Worm (Caenorhabditis elegans) whole organism, mixed stage, embryonic: ENCODE measurements around the gene F44B9.9.

Experiments
- M03D4.4 ChIP-seq: sonication (generic microtip); optimal IDR thresholded peaks from 2 replicates; lab custom pipeline; 2017; ENCODE audit warnings: mild to moderate bottlenecking, missing genetic modification characterization, missing compliant biosample characterization
- blmp-1 ChIP-seq: fragments of 150-350 bp; optimal IDR thresholded peaks from 2 replicates; lab custom pipeline; 2014; ENCODE audit warnings: missing biosample characterization, missing genetic modification characterization
- ceh-39 ChIP-seq: fragments of 150-350 bp; optimal IDR thresholded peaks from 2 replicates; lab custom pipeline; 2014; ENCODE audit warnings: missing biosample characterization, missing genetic modification characterization
- ceh-43 ChIP-seq: fragments of 200-800 bp; sonication (Bioruptor generic); optimal IDR thresholded peaks from 2 replicates; lab custom pipeline; 2018; ENCODE audit warnings: mild to moderate bottlenecking, missing genetic modification characterization, moderate library complexity, missing compliant biosample characterization
- ces-1 ChIP-seq: fragments of 150-350 bp; optimal IDR thresholded peaks from 2 replicates; lab custom pipeline; 2014; ENCODE audit warnings: missing biosample characterization, missing genetic modification reagents, missing genetic modification characterization
- cnd-1 ChIP-seq: fragments of 200-800 bp; sonication (Bioruptor generic); optimal IDR thresholded peaks from 2 replicates; lab custom pipeline; 2018; ENCODE audit warnings: mild to moderate bottlenecking, missing genetic modification characterization, missing compliant biosample characterization
- drap-1 ChIP-seq: fragments of 200-800 bp; sonication (Bioruptor generic); optimal IDR thresholded peaks from 3 replicates; lab custom pipeline; 2018; ENCODE audit warnings: mild to moderate bottlenecking, missing genetic modification characterization, missing compliant biosample characterization
- elt-1 ChIP-seq: sonication (generic microtip); optimal IDR thresholded peaks from 2 replicates; lab custom pipeline; 2017; ENCODE audit warnings: missing genetic modification characterization, mild to moderate bottlenecking, missing compliant biosample characterization, antibody characterized with exemption, moderate library complexity, borderline replicate concordance; ENCODE audit not compliant: insufficient read depth
- flh-1 ChIP-seq: fragments of 200-800 bp; sonication (Bioruptor generic); optimal IDR thresholded peaks from 2 replicates; lab custom pipeline; 2018; ENCODE audit warnings: mild to moderate bottlenecking, missing genetic modification characterization, moderate library complexity, missing compliant biosample characterization
- hlh-1 ChIP-seq: fragments of 150-350 bp; optimal IDR thresholded peaks from 2 replicates; lab custom pipeline; 2014; ENCODE audit warnings: missing biosample characterization, missing genetic modification reagents, missing genetic modification characterization
- lin-13 ChIP-seq: fragments of 150-350 bp; optimal IDR thresholded peaks from 2 replicates; lab custom pipeline; 2014; ENCODE audit warnings: missing biosample characterization, missing genetic modification characterization
- lin-32 ChIP-seq: fragments of 200-800 bp; sonication (Bioruptor generic); optimal IDR thresholded peaks from 2 replicates; lab custom pipeline; 2018; ENCODE audit warnings: mild to moderate bottlenecking, missing genetic modification characterization, missing compliant biosample characterization
- lsy-2 ChIP-seq: fragments of 150-350 bp; optimal IDR thresholded peaks from 2 replicates; lab custom pipeline; 2014; ENCODE audit warnings: missing biosample characterization, missing genetic modification characterization
- mab-5 ChIP-seq: fragments of 150-350 bp; optimal IDR thresholded peaks from 2 replicates; lab custom pipeline; 2014; ENCODE audit warnings: missing biosample characterization, missing genetic modification characterization
- mls-2 ChIP-seq: sonication (generic microtip); optimal IDR thresholded peaks from 2 replicates; lab custom pipeline; 2016; ENCODE audit warnings: mild to moderate bottlenecking, missing genetic modification characterization, moderate library complexity, missing compliant biosample characterization
- nhr-2 ChIP-seq: fragments of 150-350 bp; optimal IDR thresholded peaks from 2 replicates; lab custom pipeline; 2014; ENCODE audit warnings: missing biosample characterization, missing genetic modification characterization
- nhr-237 ChIP-seq: fragments of 150-350 bp; optimal IDR thresholded peaks from 2 replicates; lab custom pipeline; 2014; ENCODE audit warnings: missing biosample characterization, missing genetic modification characterization
- nhr-28 ChIP-seq: fragments of 150-350 bp; optimal IDR thresholded peaks from 2 replicates; lab custom pipeline; 2014; ENCODE audit warnings: missing biosample characterization, missing genetic modification characterization
- nhr-76 ChIP-seq: sonication (generic microtip); optimal IDR thresholded peaks from 2 replicates; lab custom pipeline; 2017; ENCODE audit warnings: missing biosample characterization, missing genetic modification characterization
- pha-4 ChIP-seq: fragments of 150-350 bp; optimal IDR thresholded peaks from 2 replicates; lab custom pipeline; 2018; ENCODE audit warnings: missing biosample characterization, missing genetic modification reagents, missing genetic modification characterization
- sem-2 ChIP-seq: fragments of 200-800 bp; sonication (Bioruptor generic); optimal IDR thresholded peaks from 2 replicates; lab custom pipeline; 2018; ENCODE audit warnings: mild to moderate bottlenecking, missing genetic modification characterization, missing compliant biosample characterization
- snpc-4 ChIP-seq: fragments of 150-350 bp; optimal IDR thresholded peaks from 2 replicates; lab custom pipeline; 2014; ENCODE audit warnings: missing biosample characterization, missing genetic modification characterization
- sptf-1 ChIP-seq: sonication (generic microtip); optimal IDR thresholded peaks from 2 replicates; lab custom pipeline; 2017; ENCODE audit warnings: mild to moderate bottlenecking, missing genetic modification characterization, moderate library complexity, missing compliant biosample characterization
- tbx-8 ChIP-seq: fragments of 200-800 bp; sonication (Bioruptor generic); optimal IDR thresholded peaks from 2 replicates; lab custom pipeline; 2018; ENCODE audit warnings: mild to moderate bottlenecking, missing genetic modification characterization, moderate library complexity, missing compliant biosample characterization
- unc-120 ChIP-seq: sonication (generic microtip); optimal IDR thresholded peaks from 2 replicates; lab custom pipeline; 2017; ENCODE audit warnings: missing genetic modification characterization, missing compliant biosample characterization; ENCODE audit not compliant: poor library complexity, severe bottlenecking
- unc-39 ChIP-seq: fragments of 150-350 bp; optimal IDR thresholded peaks from 2 replicates; lab custom pipeline; 2014; ENCODE audit warnings: missing biosample characterization, missing genetic modification characterization
- unc-62 ChIP-seq: fragments of 150-350 bp; optimal IDR thresholded peaks from 2 replicates; lab custom pipeline; 2014; ENCODE audit warnings: missing biosample characterization, missing genetic modification reagents, missing genetic modification characterization
- zip-8 ChIP-seq: fragments of 150-350 bp; optimal IDR thresholded peaks from 2 replicates; lab custom pipeline; 2014; ENCODE audit warnings: missing biosample characterization, missing genetic modification characterization
- ztf-11 ChIP-seq: fragments of 150-350 bp; optimal IDR thresholded peaks from 2 replicates; lab custom pipeline; 2014; ENCODE audit warnings: missing biosample characterization, missing genetic modification characterization

F44B9.9 gene

ce11 chrIII:8004091-8004490 is 26.8 kb downstream of the F44B9.9 start, which contains the start of gene C06G4.6:
TSS of gene C06G4.6 (plus strand) at chrIII:8004391.
- no peak for TF ChIP-seq M03D4.4 (tag; lab: Kevin White, UChicago)
- no peak for TF ChIP-seq nhr-28 (tag; lab: Kevin White, UChicago)
- TF ChIP-seq pha-4 (tag; lab: Kevin White, UChicago), result no peak
- no peak for TF ChIP-seq nhr-76 (tag; lab: Kevin White, UChicago)
- TF ChIP-seq ceh-43, result no peak
- TF ChIP-seq sptf-1 (tag; lab: Kevin White, UChicago), result no peak
- TF ChIP-seq, all 35 proteins: peak for 0

DNA sequence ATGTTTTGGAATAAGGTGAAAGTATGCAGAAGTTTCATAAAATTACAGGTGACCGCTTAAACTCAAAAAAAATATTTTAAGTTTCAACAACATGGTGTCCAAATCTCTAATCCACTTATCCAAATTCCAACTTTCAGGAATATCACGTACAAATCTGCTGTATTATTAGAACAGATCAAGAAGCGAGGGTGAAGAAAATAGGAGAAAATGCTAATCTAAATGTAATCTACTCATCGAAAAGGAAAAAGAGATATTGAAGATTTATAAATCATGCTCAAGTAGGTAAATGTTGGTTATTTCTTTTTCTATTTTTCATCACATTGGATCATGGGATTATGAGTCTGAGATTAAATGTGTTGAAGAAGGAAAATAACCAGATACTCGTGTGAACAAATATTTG is 29.3 kb downstream of the F44B9.9 start:
- TF ChIP-seq unc-120 (tag; lab: Kevin White, UChicago) (no peak), ceh-39 (no peak), nhr-76 (tag; lab: Kevin White, UChicago) (no peak), lin-13 (tag; lab: Kevin White, UChicago) (no peak), ces-1 (no peak), zip-8 (no peak), mls-2 (no peak), nhr-2 (tag; lab: Kevin White, UChicago) (no peak), pha-4 (tag; lab: Kevin White, UChicago) (no peak), lin-32 (GFP tag; lab: Kevin White, UChicago) (no peak), unc-39 (tag; lab: Kevin White, UChicago) (no peak), unc-62 (no peak), sem-2 (GFP tag; lab: Kevin White, UChicago) (no peak)

DNA sequence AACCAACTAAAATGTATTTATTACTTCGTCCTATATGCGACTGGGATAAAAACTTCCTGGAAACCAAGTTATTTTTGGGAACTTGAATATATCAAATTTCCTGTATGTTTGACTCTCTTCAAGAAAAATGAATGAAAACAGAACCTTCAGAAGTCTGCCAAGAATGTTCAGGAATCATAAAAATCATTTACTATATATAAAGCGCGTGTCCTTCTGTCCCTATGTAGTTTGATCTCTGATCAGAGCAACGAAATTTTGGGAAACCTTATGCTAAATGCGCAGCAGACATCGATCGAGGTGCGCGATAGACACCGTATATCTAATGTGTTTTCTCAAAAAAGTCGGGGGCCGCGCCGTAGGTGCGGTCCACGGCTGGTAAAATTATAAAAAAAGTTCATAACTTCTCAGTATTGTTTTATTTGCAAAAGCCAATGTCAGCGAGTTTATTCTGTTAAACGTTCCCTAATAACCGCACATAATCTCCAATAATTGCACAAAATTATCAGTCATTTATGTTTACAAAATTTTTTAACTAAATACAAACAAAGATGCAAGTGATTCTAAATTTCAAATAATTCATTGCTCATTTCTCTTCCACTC is 33.3 kb downstream of the F44B9.9 start:
- TF ChIP-seq mls-2, result no peak
- no peak for TF ChIP-seq drap-1
- no peak for TF ChIP-seq nhr-28 (tag; lab: Kevin White, UChicago)
- no peak for TF ChIP-seq lin-13 (tag; lab: Kevin White, UChicago)
- TF ChIP-seq unc-120 (tag; lab: Kevin White, UChicago), result no peak
- no peak for TF ChIP-seq blmp-1 (tag; lab: Kevin White, UChicago)
- TF ChIP-seq hlh-1 (tag; lab: Kevin White, UChicago), result no peak
- TF ChIP-seq zip-8, result no peak
- TF ChIP-seq nhr-237 (tag; lab: Kevin White, UChicago), result no peak
- TF ChIP-seq ceh-39, result no peak
- no peak for TF ChIP-seq cnd-1 (tag; lab: Kevin White, UChicago)
- no peak for TF ChIP-seq lin-32 (GFP tag; lab: Kevin White, UChicago)
- no peak for TF ChIP-seq tbx-8 (GFP tag; lab: Kevin White, UChicago)
- TF ChIP-seq lsy-2, result no peak
- no peak for TF ChIP-seq sptf-1 (tag; lab: Kevin White, UChicago)
- TF ChIP-seq elt-1 (tag; lab: Kevin White, UChicago), result no peak

ce11 chrIII:7996353-7996752 is 34.5 kb downstream of the F44B9.9 start, which contains the start of gene npr-17:
TSS of gene npr-17 (minus strand) at chrIII:7996453.
- TF ChIP-seq nhr-237 (tag; lab: Kevin White, UChicago) (no peak), drap-1 (no peak), nhr-28 (tag; lab: Kevin White, UChicago) (no peak), unc-39 (tag; lab: Kevin White, UChicago) (no peak), lsy-2 (no peak), nhr-2 (tag; lab: Kevin White, UChicago) (no peak), flh-1 (GFP tag; lab: Kevin White, UChicago) (no peak)

DNA sequence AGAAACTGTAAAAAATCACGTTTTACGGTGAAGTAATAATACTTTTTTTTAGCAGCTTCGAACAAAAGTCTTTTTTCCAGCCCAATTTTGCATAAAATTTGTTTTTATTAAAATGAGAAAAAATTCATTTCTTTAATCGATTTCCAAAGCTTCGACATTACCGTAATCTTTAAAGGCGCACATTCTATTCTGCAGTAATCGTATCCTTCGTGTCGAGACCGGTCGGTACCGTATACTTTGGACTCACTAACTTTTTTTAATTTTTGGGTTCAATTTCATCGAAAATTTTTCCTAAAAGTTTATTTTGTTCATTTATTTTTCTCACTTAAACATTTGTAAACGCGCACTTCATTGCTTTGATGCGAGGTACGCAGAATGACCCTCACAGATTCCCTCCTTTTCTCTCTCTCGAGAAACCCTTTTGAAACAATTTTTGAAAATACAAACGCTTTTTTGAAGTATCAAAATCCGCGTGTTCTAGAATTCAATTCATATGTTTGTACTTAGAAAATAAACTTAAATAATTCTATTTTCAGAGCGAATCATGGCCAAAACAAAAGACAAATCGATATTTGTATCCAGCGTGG is 44.2 kb downstream of the F44B9.9 start, which contains the start of gene hrpk-2:
Gene hrpk-2 (plus strand): TSS at position 537 of the 587 bp plus-strand sequence.
- TF ChIP-seq mab-5, result no peak

DNA sequence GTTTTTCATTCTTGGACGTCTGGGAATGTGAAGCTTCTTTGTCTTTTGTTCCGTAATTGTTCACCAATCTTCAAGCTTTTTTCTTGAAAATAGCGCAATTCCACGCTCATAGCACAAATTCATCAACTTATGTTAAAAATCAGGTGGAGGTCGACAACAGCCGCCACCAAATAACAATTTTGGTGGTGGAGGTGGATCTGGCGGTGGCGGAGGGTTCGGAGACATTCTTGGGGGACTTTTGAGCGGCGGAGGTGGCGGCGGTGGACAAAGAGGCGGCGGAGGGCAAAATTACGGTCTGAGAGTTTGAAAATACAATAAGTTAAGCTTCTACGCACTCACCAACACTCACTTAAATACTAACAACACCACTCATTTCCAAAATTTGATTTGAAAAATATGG is 48.9 kb downstream of the F44B9.9 start:
- TF ChIP-seq snpc-4 (tag; lab: Kevin White, UChicago), result no peak
- no peak for TF ChIP-seq lsy-2
- TF ChIP-seq drap-1, result no peak
- TF ChIP-seq blmp-1 (tag; lab: Kevin White, UChicago), result no peak
- TF ChIP-seq flh-1 (GFP tag; lab: Kevin White, UChicago), result no peak
- no peak for TF ChIP-seq nhr-237 (tag; lab: Kevin White, UChicago)
- no peak for TF ChIP-seq lin-32 (GFP tag; lab: Kevin White, UChicago)
- no peak for TF ChIP-seq cnd-1 (tag; lab: Kevin White, UChicago)
- TF ChIP-seq nhr-76 (tag; lab: Kevin White, UChicago), result no peak
- no peak for TF ChIP-seq nhr-2 (tag; lab: Kevin White, UChicago)
- no peak for TF ChIP-seq unc-39 (tag; lab: Kevin White, UChicago)
- TF ChIP-seq mls-2, result no peak
- no peak for TF ChIP-seq ceh-39
- no peak for TF ChIP-seq ceh-43
- no peak for TF ChIP-seq tbx-8 (GFP tag; lab: Kevin White, UChicago)
- TF ChIP-seq ztf-11 (tag; lab: Kevin White, UChicago), result no peak
- TF ChIP-seq M03D4.4 (tag; lab: Kevin White, UChicago), result no peak
- no peak for TF ChIP-seq unc-62
- TF ChIP-seq sem-2 (GFP tag; lab: Kevin White, UChicago), result no peak
